Fruit fly (Drosophila melanogaster): ENCODE data around the gene CG6138.
A peak's percentile ranks its signal among the peaks of the same experiment; 100 is the strongest.

Gene CG6138

dm6 chr2L:10528984-10529383 is 38.1 kb upstream of the CG6138 start:
- TF ChIP-seq Rel (GFP tag; optimal IDR thresholded peaks at IDR 0.05): no peak
- TF ChIP-seq Rel (tag; optimal IDR thresholded peaks at IDR 0.05): peak; percentile 90
- no peak for TF ChIP-seq Hr78 (GFP tag; optimal IDR thresholded peaks at IDR 0.05)
- TF ChIP-seq Vsx2 (GFP tag; optimal IDR thresholded peaks at IDR 0.05; ENCODE audit: partially characterized antibody): no peak
- TF ChIP-seq dmrt93B (GFP tag; optimal IDR thresholded peaks at IDR 0.05): no peak
- TF ChIP-seq CG32264 (GFP tag; optimal IDR thresholded peaks at IDR 0.05): no peak
- no peak for TF ChIP-seq h (GFP tag; optimal IDR thresholded peaks at IDR 0.05)
- TF ChIP-seq CrebA (GFP tag; optimal IDR thresholded peaks at IDR 0.05; ENCODE audit: borderline replicate concordance): peak; percentile 1

DNA sequence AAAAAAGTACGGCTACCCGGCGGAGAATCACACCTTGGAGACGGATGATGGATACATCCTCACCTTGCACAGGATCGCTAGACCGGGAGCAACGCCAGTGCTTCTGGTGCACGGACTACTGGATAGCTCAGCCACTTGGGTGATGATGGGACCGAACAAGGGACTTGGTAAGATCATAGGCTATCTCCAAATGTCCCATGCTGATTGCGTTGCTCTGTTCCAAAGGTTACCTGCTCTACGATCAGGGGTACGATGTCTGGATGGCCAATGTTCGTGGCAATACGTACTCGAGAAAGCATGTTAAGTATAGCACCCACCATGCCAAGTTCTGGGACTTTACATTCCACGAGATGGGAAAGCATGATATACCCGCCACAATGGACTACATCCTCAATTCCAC is 37.0 kb upstream of the CG6138 start:
- TF ChIP-seq sage (GFP tag; optimal IDR thresholded peaks at IDR 0.05) (no peak), CrebA (GFP tag; optimal IDR thresholded peaks at IDR 0.05; ENCODE audit: borderline replicate concordance) (no peak), CG32264 (GFP tag; optimal IDR thresholded peaks at IDR 0.05) (no peak), lola (GFP tag; optimal IDR thresholded peaks at IDR 0.05) (no peak)

- no peak for TF ChIP-seq Abd-B (GFP tag; optimal IDR thresholded peaks at IDR 0.05)
- no peak for TF ChIP-seq sv (GFP tag; optimal IDR thresholded peaks at IDR 0.05)
- TF ChIP-seq usp (GFP tag; optimal IDR thresholded peaks at IDR 0.05): no peak
- no peak for TF ChIP-seq Sp1 (GFP tag; optimal IDR thresholded peaks at IDR 0.05)
- no peak for TF ChIP-seq rgr (GFP tag; optimal IDR thresholded peaks at IDR 0.05)
- no peak for TF ChIP-seq Hnf4 (GFP tag; optimal IDR thresholded peaks at IDR 0.05)
- no peak for TF ChIP-seq foxo (GFP tag; optimal IDR thresholded peaks at IDR 0.05)
- TF ChIP-seq Hr78 (GFP tag; optimal IDR thresholded peaks at IDR 0.05): no peak
- no peak for TF ChIP-seq CrebA (GFP tag; optimal IDR thresholded peaks at IDR 0.05; ENCODE audit: borderline replicate concordance)
- no peak for TF ChIP-seq dmrt93B (GFP tag; optimal IDR thresholded peaks at IDR 0.05)
- TF ChIP-seq Dfd (GFP tag; optimal IDR thresholded peaks at IDR 0.05): no peak
- TF ChIP-seq dl (GFP tag; optimal IDR thresholded peaks at IDR 0.05; ENCODE audit: insufficient read depth in 1 of 2, partially characterized antibody in 2 of 2): no peak
- no peak for TF ChIP-seq Myc (optimal IDR thresholded peaks at IDR 0.05)
- no peak for TF ChIP-seq Mio (GFP tag; optimal IDR thresholded peaks at IDR 0.05)
- no peak for TF ChIP-seq h (GFP tag; optimal IDR thresholded peaks at IDR 0.05)
- TF ChIP-seq GATAd (GFP tag; optimal IDR thresholded peaks at IDR 0.05): no peak
- no peak for TF ChIP-seq OdsH (GFP tag; optimal IDR thresholded peaks at IDR 0.05)
- no peak for TF ChIP-seq psq (GFP tag; optimal IDR thresholded peaks at IDR 0.05)
- no peak for TF ChIP-seq pan (optimal IDR thresholded peaks at IDR 0.05)
Observed at dm6 chr2L:10531521-10531920, 35.5 kb upstream of the CG6138 start, which contains the start of gene CG18301. TSS of gene CG18301 (plus strand) at chr2L:10531821.

dm6 chr2L:10534022-10534421 is 33.0 kb upstream of the CG6138 start, which contains the start of gene CG18302:
TSS of gene CG18302 (plus strand) at chr2L:10534322.
- no peak for TF ChIP-seq dl (GFP tag; optimal IDR thresholded peaks at IDR 0.05; ENCODE audit: insufficient read depth in 1 of 2, partially characterized antibody in 2 of 2)
- TF ChIP-seq HLH106 (tag; optimal IDR thresholded peaks at IDR 0.05): no peak
- no peak for TF ChIP-seq lola (GFP tag; optimal IDR thresholded peaks at IDR 0.05)
- TF ChIP-seq OdsH (GFP tag; optimal IDR thresholded peaks at IDR 0.05): no peak
- no peak for TF ChIP-seq dsf (GFP tag; optimal IDR thresholded peaks at IDR 0.05; ENCODE audit: borderline replicate concordance)

DNA sequence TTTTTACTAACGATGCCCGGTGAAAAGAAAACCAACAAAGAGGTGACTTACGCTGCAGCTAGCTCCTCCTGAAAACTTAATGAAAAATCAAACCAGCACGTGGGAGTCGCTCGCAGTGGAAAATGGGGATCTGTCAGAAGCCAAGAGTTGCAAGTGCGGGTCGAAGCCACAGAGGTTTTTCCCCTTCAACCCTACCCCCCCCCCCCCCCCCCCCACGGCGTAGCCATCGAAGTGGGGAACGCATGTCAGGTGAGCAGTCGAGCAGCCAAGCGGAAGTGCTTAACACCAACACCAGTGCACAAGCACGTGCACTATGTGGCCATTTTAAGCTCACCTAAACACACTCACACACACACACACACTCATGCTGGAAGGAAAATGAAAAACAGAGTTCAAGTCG is 27.7 kb upstream of the CG6138 start:
- no peak for TF ChIP-seq HLH106 (tag; optimal IDR thresholded peaks at IDR 0.05)
- peak; percentile 82 for TF ChIP-seq Dfd (GFP tag; optimal IDR thresholded peaks at IDR 0.05)

DNA sequence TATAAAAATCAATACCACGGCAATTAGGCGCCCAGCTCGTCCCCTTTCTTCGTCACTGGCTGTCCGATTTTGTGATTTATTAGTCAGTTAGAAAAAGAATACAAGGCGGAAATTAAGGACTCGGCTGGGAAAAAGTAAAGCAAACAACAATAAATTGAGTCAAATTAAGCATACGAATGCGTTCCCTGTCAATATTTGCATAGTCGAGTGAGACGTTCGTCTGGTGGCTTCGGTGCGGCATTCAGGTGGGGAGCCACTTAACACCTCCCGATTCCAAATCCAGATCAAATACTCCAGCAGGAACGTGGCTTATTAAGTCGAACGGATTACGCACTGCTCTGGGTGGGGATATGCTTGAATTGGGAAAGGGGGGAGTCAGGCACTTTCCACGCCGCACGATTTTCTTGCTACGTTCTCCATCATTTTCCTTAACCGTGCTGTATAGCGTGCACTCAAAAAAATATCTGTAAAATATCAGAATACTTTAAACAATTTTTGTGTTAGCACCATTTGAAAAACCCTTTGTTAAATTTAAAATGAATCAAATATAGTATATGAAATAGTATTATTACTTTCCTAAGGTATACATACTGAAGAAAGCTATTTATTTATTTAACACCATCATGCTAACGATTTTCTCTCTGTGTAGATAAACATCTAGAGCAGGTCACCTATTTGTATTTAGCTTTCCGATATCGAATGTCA is 23.9 kb upstream of the CG6138 start:
- TF ChIP-seq pan (optimal IDR thresholded peaks at IDR 0.05): no peak
- no peak for TF ChIP-seq CG32264 (GFP tag; optimal IDR thresholded peaks at IDR 0.05)
- TF ChIP-seq lola (GFP tag; optimal IDR thresholded peaks at IDR 0.05): no peak
- TF ChIP-seq Dif (GFP tag; optimal IDR thresholded peaks at IDR 0.05; ENCODE audit: partially characterized antibody): no peak
- no peak for TF ChIP-seq CrebA (GFP tag; optimal IDR thresholded peaks at IDR 0.05; ENCODE audit: borderline replicate concordance)
- TF ChIP-seq rgr (GFP tag; optimal IDR thresholded peaks at IDR 0.05): no peak
- TF ChIP-seq Hnf4 (GFP tag; optimal IDR thresholded peaks at IDR 0.05): no peak

Data from whole organism, wandering third instar larva.